Worm (Caenorhabditis elegans) whole organism, L3 larva: ENCODE measurements around the gene gly-6.

Source experiments
- ama-1 ChIP-seq: fragments of 150-350 bp; optimal IDR thresholded peaks from 2 replicates; lab custom pipeline; 2018
- ceh-28 ChIP-seq: fragments of 150-350 bp; optimal IDR thresholded peaks from 2 replicates; lab custom pipeline; 2014; ENCODE audit warnings: missing biosample characterization, missing genetic modification reagents, missing genetic modification characterization
- daf-12 ChIP-seq: fragments of 150-350 bp; optimal IDR thresholded peaks from 2 replicates; lab custom pipeline; 2014; ENCODE audit warnings: missing biosample characterization, missing genetic modification reagents, missing genetic modification characterization
- elt-1 ChIP-seq: fragments of 150-350 bp; optimal IDR thresholded peaks from 2 replicates; lab custom pipeline; 2014; ENCODE audit warnings: missing biosample characterization, missing genetic modification characterization
- mdl-1 ChIP-seq: fragments of 150-350 bp; optimal IDR thresholded peaks from 2 replicates; lab custom pipeline; 2014; ENCODE audit warnings: missing biosample characterization, missing genetic modification characterization
- nfya-1 ChIP-seq: sonication (generic microtip); optimal IDR thresholded peaks from 2 replicates; lab custom pipeline; 2017; ENCODE audit warnings: missing genetic modification characterization, mild to moderate bottlenecking, missing compliant biosample characterization, antibody characterized with exemption, moderate library complexity; ENCODE audit not compliant: insufficient read depth
- nhr-11 ChIP-seq: fragments of 150-350 bp; optimal IDR thresholded peaks from 2 replicates; lab custom pipeline; 2014; ENCODE audit warnings: missing biosample characterization, missing genetic modification characterization
- nhr-23 ChIP-seq: fragments of 150-350 bp; optimal IDR thresholded peaks from 2 replicates; lab custom pipeline; 2014; ENCODE audit warnings: missing biosample characterization, missing genetic modification reagents, missing genetic modification characterization
- nhr-237 ChIP-seq: fragments of 150-350 bp; optimal IDR thresholded peaks from 2 replicates; lab custom pipeline; 2014; ENCODE audit warnings: missing biosample characterization, missing genetic modification characterization
- unc-62 ChIP-seq: fragments of 150-350 bp; sonication (generic microtip); optimal IDR thresholded peaks from 4 replicates; lab custom pipeline; 2014; ENCODE audit warnings: missing biosample characterization, missing genetic modification reagents, missing genetic modification characterization
- zag-1 ChIP-seq: fragments of 150-350 bp; optimal IDR thresholded peaks from 2 replicates; lab custom pipeline; 2014; ENCODE audit warnings: missing biosample characterization, missing genetic modification characterization

DNA sequence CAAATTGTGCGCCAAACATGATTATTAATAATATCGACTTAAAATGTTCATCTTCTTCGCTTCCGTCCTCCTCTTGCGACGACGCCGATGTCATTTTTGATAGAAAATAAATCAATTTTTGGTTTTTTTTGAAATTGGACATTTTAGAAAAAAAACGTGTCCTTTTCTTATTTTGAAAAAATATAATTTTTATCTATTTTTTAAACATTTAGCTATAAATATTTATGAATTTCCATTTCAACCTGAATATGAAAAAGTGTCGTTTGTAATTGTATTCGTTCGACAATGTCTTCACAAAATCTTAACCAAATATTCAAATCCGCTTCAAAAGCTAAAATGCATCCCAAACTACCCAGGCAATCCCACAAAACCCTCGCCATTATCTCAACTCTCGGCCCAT lies 43.6 kb downstream of the gly-6 start, which contains the start of gene R10E4.3:
- TF ChIP-seq daf-12 (tag; lab: Kevin White, UChicago) (no peak), nfya-1 (tag; lab: Kevin White, UChicago) (no peak), mdl-1 (tag; lab: Kevin White, UChicago) (no peak), unc-62 (GFP tag; lab: Kevin White, UChicago) (no peak), nhr-237 (tag; lab: Kevin White, UChicago) (no peak), ceh-28 (tag; lab: Kevin White, UChicago) (no peak), elt-1 (tag; lab: Kevin White, UChicago) (no peak), ama-1 (no peak), zag-1 (tag; lab: Kevin White, UChicago) (no peak), nhr-23 (tag; lab: Kevin White, UChicago) (no peak), nhr-11 (tag; lab: Kevin White, UChicago) (no peak)
